Worm (Caenorhabditis elegans) whole organism, mixed stage, embryonic: ENCODE data around the gene K02G10.15.

Experiments
- M03D4.4 ChIP-seq: sonication (generic microtip); optimal IDR thresholded peaks from 2 replicates; lab custom pipeline; 2017; ENCODE audit warnings: mild to moderate bottlenecking, missing genetic modification characterization, missing compliant biosample characterization
- bed-3 ChIP-seq: fragments of 200-800 bp; sonication (Bioruptor generic); optimal IDR thresholded peaks from 3 replicates; lab custom pipeline; 2018; ENCODE audit warnings: mild to moderate bottlenecking, missing genetic modification characterization, moderate library complexity, missing compliant biosample characterization
- blmp-1 ChIP-seq: fragments of 150-350 bp; optimal IDR thresholded peaks from 2 replicates; lab custom pipeline; 2014; ENCODE audit warnings: missing biosample characterization, missing genetic modification characterization
- ceh-39 ChIP-seq: fragments of 150-350 bp; optimal IDR thresholded peaks from 2 replicates; lab custom pipeline; 2014; ENCODE audit warnings: missing biosample characterization, missing genetic modification characterization
- ceh-43 ChIP-seq: fragments of 200-800 bp; sonication (Bioruptor generic); optimal IDR thresholded peaks from 2 replicates; lab custom pipeline; 2018; ENCODE audit warnings: mild to moderate bottlenecking, missing genetic modification characterization, moderate library complexity, missing compliant biosample characterization
- ceh-83 ChIP-seq: fragments of 200-800 bp; sonication (Bioruptor generic); optimal IDR thresholded peaks from 2 replicates; lab custom pipeline; 2018; ENCODE audit warnings: mild to moderate bottlenecking, missing genetic modification characterization, missing compliant biosample characterization
- ces-1 ChIP-seq: fragments of 150-350 bp; optimal IDR thresholded peaks from 2 replicates; lab custom pipeline; 2014; ENCODE audit warnings: missing biosample characterization, missing genetic modification reagents, missing genetic modification characterization
- cnd-1 ChIP-seq: fragments of 200-800 bp; sonication (Bioruptor generic); optimal IDR thresholded peaks from 2 replicates; lab custom pipeline; 2018; ENCODE audit warnings: mild to moderate bottlenecking, missing genetic modification characterization, missing compliant biosample characterization
- drap-1 ChIP-seq: fragments of 200-800 bp; sonication (Bioruptor generic); optimal IDR thresholded peaks from 3 replicates; lab custom pipeline; 2018; ENCODE audit warnings: mild to moderate bottlenecking, missing genetic modification characterization, missing compliant biosample characterization
- elt-1 ChIP-seq: sonication (generic microtip); optimal IDR thresholded peaks from 2 replicates; lab custom pipeline; 2017; ENCODE audit warnings: missing genetic modification characterization, mild to moderate bottlenecking, missing compliant biosample characterization, antibody characterized with exemption, moderate library complexity, borderline replicate concordance; ENCODE audit not compliant: insufficient read depth
- elt-3 ChIP-seq: fragments of 150-350 bp; optimal IDR thresholded peaks from 2 replicates; lab custom pipeline; 2014; ENCODE audit warnings: missing biosample characterization, missing genetic modification characterization
- flh-1 ChIP-seq: fragments of 200-800 bp; sonication (Bioruptor generic); optimal IDR thresholded peaks from 2 replicates; lab custom pipeline; 2018; ENCODE audit warnings: mild to moderate bottlenecking, missing genetic modification characterization, moderate library complexity, missing compliant biosample characterization
- ham-2 ChIP-seq: fragments of 200-800 bp; sonication (Bioruptor generic); optimal IDR thresholded peaks from 2 replicates; lab custom pipeline; 2018; ENCODE audit warnings: mild to moderate bottlenecking, missing genetic modification characterization, missing compliant biosample characterization
- hlh-1 ChIP-seq: fragments of 150-350 bp; optimal IDR thresholded peaks from 2 replicates; lab custom pipeline; 2014; ENCODE audit warnings: missing biosample characterization, missing genetic modification reagents, missing genetic modification characterization
- lin-13 ChIP-seq: fragments of 150-350 bp; optimal IDR thresholded peaks from 2 replicates; lab custom pipeline; 2014; ENCODE audit warnings: missing biosample characterization, missing genetic modification characterization
- lin-32 ChIP-seq: fragments of 200-800 bp; sonication (Bioruptor generic); optimal IDR thresholded peaks from 2 replicates; lab custom pipeline; 2018; ENCODE audit warnings: mild to moderate bottlenecking, missing genetic modification characterization, missing compliant biosample characterization
- lsy-2 ChIP-seq: fragments of 150-350 bp; optimal IDR thresholded peaks from 2 replicates; lab custom pipeline; 2014; ENCODE audit warnings: missing biosample characterization, missing genetic modification characterization
- mab-5 ChIP-seq: fragments of 150-350 bp; optimal IDR thresholded peaks from 2 replicates; lab custom pipeline; 2014; ENCODE audit warnings: missing biosample characterization, missing genetic modification characterization
- mep-1 ChIP-seq: fragments of 150-350 bp; optimal IDR thresholded peaks from 2 replicates; lab custom pipeline; 2017; ENCODE audit warnings: missing biosample characterization, missing genetic modification reagents, missing genetic modification characterization, inconsistent platforms
- mls-2 ChIP-seq: sonication (generic microtip); optimal IDR thresholded peaks from 2 replicates; lab custom pipeline; 2016; ENCODE audit warnings: mild to moderate bottlenecking, missing genetic modification characterization, moderate library complexity, missing compliant biosample characterization
- nhr-2 ChIP-seq: fragments of 150-350 bp; optimal IDR thresholded peaks from 2 replicates; lab custom pipeline; 2014; ENCODE audit warnings: missing biosample characterization, missing genetic modification characterization
- nhr-237 ChIP-seq: fragments of 150-350 bp; optimal IDR thresholded peaks from 2 replicates; lab custom pipeline; 2014; ENCODE audit warnings: missing biosample characterization, missing genetic modification characterization
- nhr-28 ChIP-seq: fragments of 150-350 bp; optimal IDR thresholded peaks from 2 replicates; lab custom pipeline; 2014; ENCODE audit warnings: missing biosample characterization, missing genetic modification characterization
- nhr-76 ChIP-seq: sonication (generic microtip); optimal IDR thresholded peaks from 2 replicates; lab custom pipeline; 2017; ENCODE audit warnings: missing biosample characterization, missing genetic modification characterization
- pha-4 ChIP-seq: fragments of 150-350 bp; optimal IDR thresholded peaks from 2 replicates; lab custom pipeline; 2018; ENCODE audit warnings: missing biosample characterization, missing genetic modification reagents, missing genetic modification characterization
- sem-2 ChIP-seq: fragments of 200-800 bp; sonication (Bioruptor generic); optimal IDR thresholded peaks from 2 replicates; lab custom pipeline; 2018; ENCODE audit warnings: mild to moderate bottlenecking, missing genetic modification characterization, missing compliant biosample characterization
- sptf-1 ChIP-seq: sonication (generic microtip); optimal IDR thresholded peaks from 2 replicates; lab custom pipeline; 2017; ENCODE audit warnings: mild to moderate bottlenecking, missing genetic modification characterization, moderate library complexity, missing compliant biosample characterization
- unc-120 ChIP-seq: sonication (generic microtip); optimal IDR thresholded peaks from 2 replicates; lab custom pipeline; 2017; ENCODE audit warnings: missing genetic modification characterization, missing compliant biosample characterization; ENCODE audit not compliant: poor library complexity, severe bottlenecking
- unc-39 ChIP-seq: fragments of 150-350 bp; optimal IDR thresholded peaks from 2 replicates; lab custom pipeline; 2014; ENCODE audit warnings: missing biosample characterization, missing genetic modification characterization
- unc-62 ChIP-seq: fragments of 150-350 bp; optimal IDR thresholded peaks from 2 replicates; lab custom pipeline; 2014; ENCODE audit warnings: missing biosample characterization, missing genetic modification reagents, missing genetic modification characterization
- zip-8 ChIP-seq: fragments of 150-350 bp; optimal IDR thresholded peaks from 2 replicates; lab custom pipeline; 2014; ENCODE audit warnings: missing biosample characterization, missing genetic modification characterization
- ztf-11 ChIP-seq: fragments of 150-350 bp; optimal IDR thresholded peaks from 2 replicates; lab custom pipeline; 2014; ENCODE audit warnings: missing biosample characterization, missing genetic modification characterization

Gene K02G10.15

DNA sequence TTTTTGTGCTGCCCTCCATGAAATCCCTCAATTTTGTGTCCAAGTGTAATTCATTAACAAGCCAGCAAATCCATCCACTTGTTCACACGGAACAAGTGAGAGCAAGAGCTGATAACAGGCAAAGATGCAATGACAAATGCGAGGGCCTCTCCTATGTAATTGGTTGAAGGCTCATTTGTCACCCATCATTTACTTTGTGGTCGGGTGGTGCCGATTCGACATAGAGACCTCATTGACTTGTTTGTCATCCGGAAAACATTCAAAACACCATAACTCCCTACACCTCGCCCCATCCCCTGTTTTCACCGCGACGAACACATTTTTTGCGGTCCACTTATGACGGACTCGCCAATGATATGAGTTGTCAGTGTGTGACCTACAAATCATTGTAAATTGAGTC is 31.1 kb downstream of the K02G10.15 start:
- TF ChIP-seq lin-32 (no peak), nhr-2 (tag; lab: Kevin White, UChicago) (no peak), flh-1 (GFP tag; lab: Kevin White, UChicago) (no peak), mab-5 (no peak), ceh-43 (GFP tag; lab: Kevin White, UChicago) (no peak), mep-1 (tag; lab: Kevin White, UChicago) (no peak), elt-1 (no peak), lin-13 (tag; lab: Kevin White, UChicago) (no peak), sem-2 (GFP tag; lab: Kevin White, UChicago) (no peak), elt-3 (tag; lab: Kevin White, UChicago) (no peak), sptf-1 (no peak), cnd-1 (tag; lab: Kevin White, UChicago) (no peak), ces-1 (no peak)

DNA sequence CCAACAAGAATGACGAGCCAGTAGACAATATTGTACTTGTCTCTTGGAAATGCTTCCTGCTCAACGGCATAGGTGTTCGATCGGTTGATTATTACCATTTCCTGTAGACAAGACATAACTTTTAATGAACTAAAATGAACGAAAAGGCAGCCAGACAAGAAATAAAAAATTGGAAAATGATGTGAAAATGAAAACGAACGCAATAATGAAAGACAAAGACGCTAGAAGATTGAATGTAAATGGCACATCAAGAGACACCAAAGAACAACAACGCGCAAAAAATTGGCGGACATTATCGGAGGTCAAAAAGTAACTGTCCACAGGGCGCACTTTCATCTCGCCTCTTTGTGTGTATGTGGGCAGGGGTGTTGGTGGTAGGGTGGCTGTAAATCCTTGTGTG is 33.4 kb downstream of the K02G10.15 start, which contains the start of gene ent-5:
Gene ent-5, minus strand, starts transcription at position 101 of the 400 bp plus-strand sequence.
- TF ChIP-seq ces-1 (no peak), unc-120 (no peak), sem-2 (GFP tag; lab: Kevin White, UChicago) (no peak), nhr-28 (tag; lab: Kevin White, UChicago) (no peak), mls-2 (tag; lab: Kevin White, UChicago) (no peak), hlh-1 (tag; lab: Kevin White, UChicago) (no peak), drap-1 (GFP tag; lab: Kevin White, UChicago) (no peak), blmp-1 (tag; lab: Kevin White, UChicago) (no peak), zip-8 (tag; lab: Kevin White, UChicago) (no peak), pha-4 (tag; lab: Kevin White, UChicago) (no peak), elt-3 (tag; lab: Kevin White, UChicago) (no peak), mep-1 (tag; lab: Kevin White, UChicago) (no peak), mab-5 (no peak), sptf-1 (no peak), nhr-2 (tag; lab: Kevin White, UChicago) (no peak), lsy-2 (tag; lab: Kevin White, UChicago) (no peak), ztf-11 (no peak), lin-13 (tag; lab: Kevin White, UChicago) (no peak), elt-1 (no peak)
- TF ChIP-seq, all 35 proteins: peak for 0

DNA sequence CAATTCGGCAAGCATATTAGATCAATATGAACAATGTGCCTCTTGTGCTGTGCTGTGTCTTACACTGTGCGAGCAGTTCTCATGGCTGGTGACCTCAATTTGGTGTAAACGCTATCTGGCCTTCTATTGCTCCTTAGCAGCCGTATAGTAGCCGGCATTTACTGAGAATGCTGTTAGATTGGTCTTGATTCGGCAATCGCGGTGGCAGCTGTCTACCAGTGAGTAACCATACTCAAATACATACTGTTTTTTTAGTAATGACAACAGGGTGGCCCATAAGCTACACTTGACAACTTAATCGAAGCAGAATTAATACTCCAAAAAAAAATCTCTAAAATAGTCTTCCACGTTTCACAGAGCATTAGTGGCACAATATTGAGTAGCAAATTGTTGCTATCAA is 35.4 kb downstream of the K02G10.15 start, which contains the start of gene C46C11.4:
Gene C46C11.4, minus strand, starts transcription at position 101 of the 400 bp plus-strand sequence.
- TF ChIP-seq nhr-2 (tag; lab: Kevin White, UChicago): peak; percentile 8
- TF ChIP-seq flh-1 (GFP tag; lab: Kevin White, UChicago): no peak

DNA sequence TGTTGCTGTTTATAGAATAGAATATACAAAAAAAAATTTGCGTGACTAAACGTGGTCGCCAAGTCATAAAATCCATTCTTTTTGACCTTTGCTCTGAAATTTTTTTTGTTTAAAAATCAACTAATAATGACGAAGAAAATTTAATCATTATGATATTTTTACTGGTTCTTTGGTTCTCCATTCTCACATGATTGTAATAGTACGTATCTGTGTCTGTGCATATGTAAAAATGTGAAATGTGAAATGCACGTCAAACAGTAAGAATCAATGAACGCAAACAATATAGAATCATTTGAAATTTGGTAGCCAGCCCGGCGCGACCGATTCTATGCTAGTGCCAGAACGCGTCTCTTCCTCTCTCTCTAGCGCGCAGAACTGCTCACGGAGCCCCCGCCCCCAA is 45.7 kb downstream of the K02G10.15 start, which contains the start of gene hosl-1:
Gene hosl-1, plus strand, starts transcription at position 301 of the 400 bp plus-strand sequence.
- TF ChIP-seq sptf-1 (no peak), nhr-2 (tag; lab: Kevin White, UChicago) (no peak), elt-3 (tag; lab: Kevin White, UChicago) (no peak), ceh-83 (GFP tag; lab: Kevin White, UChicago) (no peak), lin-13 (tag; lab: Kevin White, UChicago) (no peak), unc-120 (no peak)

DNA sequence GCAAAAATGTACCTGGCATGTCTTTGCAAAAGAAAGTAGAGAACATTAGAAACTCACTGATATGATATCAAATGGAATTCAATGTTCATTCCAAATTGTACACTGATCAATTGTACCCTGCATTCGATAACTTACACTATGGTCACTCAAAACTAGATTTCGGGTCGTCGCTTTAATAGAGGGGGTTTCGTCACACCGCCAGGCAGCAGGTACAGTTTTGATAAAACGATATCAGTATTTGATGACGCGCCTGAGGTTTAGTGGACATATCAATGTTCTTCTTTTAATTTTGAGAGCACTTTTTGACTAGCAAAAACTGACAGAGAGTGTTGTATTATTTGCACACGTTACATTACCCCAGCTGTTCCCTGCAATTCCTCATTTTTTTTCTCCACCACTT is 46.4 kb downstream of the K02G10.15 start:
- TF ChIP-seq ceh-39 (tag; lab: Kevin White, UChicago) (no peak), elt-1 (no peak), unc-39 (no peak), ham-2 (GFP tag; lab: Kevin White, UChicago) (no peak), hlh-1 (tag; lab: Kevin White, UChicago) (no peak), cnd-1 (tag; lab: Kevin White, UChicago) (no peak), nhr-237 (tag; lab: Kevin White, UChicago) (no peak), lin-13 (tag; lab: Kevin White, UChicago) (no peak), M03D4.4 (tag; lab: Kevin White, UChicago) (no peak), zip-8 (tag; lab: Kevin White, UChicago) (no peak), ceh-43 (GFP tag; lab: Kevin White, UChicago) (no peak), sem-2 (GFP tag; lab: Kevin White, UChicago) (no peak), unc-62 (GFP tag; lab: Kevin White, UChicago) (no peak), ceh-83 (GFP tag; lab: Kevin White, UChicago) (no peak), nhr-76 (tag; lab: Kevin White, UChicago) (no peak), bed-3 (no peak)
